Worm (Caenorhabditis elegans) whole organism, L3 larva: ENCODE data around the gene fbxb-60.

Experiments used
- aly-2 ChIP-seq: fragments of 150-350 bp; optimal IDR thresholded peaks from 2 replicates; lab custom pipeline; 2014; ENCODE audit warnings: missing biosample characterization, missing genetic modification characterization
- ama-1 ChIP-seq: fragments of 150-350 bp; optimal IDR thresholded peaks from 2 replicates; lab custom pipeline; 2018
- ceh-28 ChIP-seq: fragments of 150-350 bp; optimal IDR thresholded peaks from 2 replicates; lab custom pipeline; 2014; ENCODE audit warnings: missing biosample characterization, missing genetic modification reagents, missing genetic modification characterization
- egl-27 ChIP-seq: sonication (generic microtip); optimal IDR thresholded peaks from 4 replicates; lab custom pipeline; 2017; ENCODE audit warnings: missing biosample characterization, missing genetic modification reagents, missing genetic modification characterization
- egl-5 ChIP-seq: fragments of 150-350 bp; optimal IDR thresholded peaks from 2 replicates; lab custom pipeline; 2017; ENCODE audit warnings: missing biosample characterization, missing genetic modification reagents, missing genetic modification characterization, inconsistent platforms
- elt-1 ChIP-seq: fragments of 150-350 bp; optimal IDR thresholded peaks from 2 replicates; lab custom pipeline; 2014; ENCODE audit warnings: missing biosample characterization, missing genetic modification characterization
- elt-3 ChIP-seq, 3 experiments: fragments of 150-350 bp in 1 of 3; sonication (generic microtip) in 2 of 3; optimal IDR thresholded peaks; 2 replicates in 2 of 3; 4 replicates in 1 of 3; lab custom pipeline; 2014 to 2017; ENCODE audit warnings: missing biosample characterization in 3 of 3, missing genetic modification characterization in 3 of 3
- fkh-2 ChIP-seq: fragments of 150-350 bp; optimal IDR thresholded peaks from 2 replicates; lab custom pipeline; 2014; ENCODE audit warnings: missing biosample characterization, missing genetic modification reagents, missing genetic modification characterization
- fos-1 ChIP-seq: fragments of 150-350 bp; optimal IDR thresholded peaks from 2 replicates; lab custom pipeline; 2014; ENCODE audit warnings: missing biosample characterization, missing genetic modification characterization
- hmg-11 ChIP-seq: sonication (generic microtip); optimal IDR thresholded peaks from 2 replicates; lab custom pipeline; 2016; ENCODE audit warnings: missing genetic modification characterization, missing compliant biosample characterization
- nfya-1 ChIP-seq: sonication (generic microtip); optimal IDR thresholded peaks from 2 replicates; lab custom pipeline; 2017; ENCODE audit warnings: missing genetic modification characterization, mild to moderate bottlenecking, missing compliant biosample characterization, antibody characterized with exemption, moderate library complexity; ENCODE audit not compliant: insufficient read depth
- nhr-25 ChIP-seq: sonication (generic microtip); optimal IDR thresholded peaks from 2 replicates; lab custom pipeline; 2017; ENCODE audit warnings: missing biosample characterization, missing genetic modification characterization
- pqm-1 ChIP-seq: fragments of 150-350 bp; optimal IDR thresholded peaks from 2 replicates; lab custom pipeline; 2017; ENCODE audit warnings: missing biosample characterization, missing genetic modification characterization, inconsistent platforms
- sea-2 ChIP-seq: fragments of 150-350 bp; sonication (generic microtip); optimal IDR thresholded peaks from 4 replicates; lab custom pipeline; 2014; ENCODE audit warnings: missing biosample characterization, missing genetic modification reagents, missing genetic modification characterization
- unc-39 ChIP-seq: sonication (generic microtip); optimal IDR thresholded peaks from 4 replicates; lab custom pipeline; 2017; ENCODE audit warnings: missing biosample characterization, missing genetic modification characterization
- unc-62 ChIP-seq: fragments of 150-350 bp; sonication (generic microtip); optimal IDR thresholded peaks from 4 replicates; lab custom pipeline; 2014; ENCODE audit warnings: missing biosample characterization, missing genetic modification reagents, missing genetic modification characterization
- zag-1 ChIP-seq: fragments of 150-350 bp; optimal IDR thresholded peaks from 2 replicates; lab custom pipeline; 2014; ENCODE audit warnings: missing biosample characterization, missing genetic modification characterization
- ztf-4 ChIP-seq: fragments of 150-350 bp; optimal IDR thresholded peaks from 2 replicates; lab custom pipeline; 2014; ENCODE audit warnings: missing biosample characterization, missing genetic modification characterization

Gene fbxb-60

DNA sequence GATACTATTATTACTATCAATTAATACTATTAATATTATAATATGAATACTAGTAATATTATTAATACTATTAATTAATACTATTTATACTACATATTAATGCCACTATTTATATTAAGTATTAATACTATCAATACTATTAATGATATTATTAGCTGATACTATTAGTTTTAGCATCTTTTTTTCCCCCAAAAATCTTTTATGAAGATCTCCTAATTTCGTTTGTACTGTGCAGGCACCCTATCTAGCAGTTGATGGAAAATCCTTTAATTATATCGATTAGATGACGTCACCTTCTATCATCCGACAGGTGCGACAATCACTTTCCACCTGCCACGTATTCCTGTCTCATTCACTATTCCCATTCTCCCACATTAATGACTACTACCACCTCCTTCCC, 31.7 kb downstream of the fbxb-60 start, which contains the start of gene fbxb-65:
fbxb-65 (plus strand) TSS at position 301 of the 400 bp plus-strand sequence.
- TF ChIP-seq fkh-2 (no peak), aly-2 (tag; lab: Kevin White, UChicago) (no peak), egl-27 (tag; lab: Kevin White, UChicago) (no peak), ceh-28 (tag; lab: Kevin White, UChicago) (no peak), elt-1 (no peak), egl-5 (tag; lab: Kevin White, UChicago) (no peak), unc-62 (GFP tag; lab: Kevin White, UChicago) (no peak), sea-2 (GFP tag; lab: Kevin White, UChicago) (no peak), hmg-11 (tag; lab: Kevin White, UChicago) (no peak), fos-1 (tag; lab: Kevin White, UChicago) (no peak), nfya-1 (tag; lab: Kevin White, UChicago) (no peak), unc-39 (tag; lab: Kevin White, UChicago) (no peak), ztf-4 (no peak), nhr-25 (tag; lab: Kevin White, UChicago) (no peak), ama-1 (lab: Kevin White, UChicago) (no peak), elt-3 (tag; optimal IDR thresholded peaks at IDR 0.05; lab: Kevin White, UChicago) (no peak)

DNA sequence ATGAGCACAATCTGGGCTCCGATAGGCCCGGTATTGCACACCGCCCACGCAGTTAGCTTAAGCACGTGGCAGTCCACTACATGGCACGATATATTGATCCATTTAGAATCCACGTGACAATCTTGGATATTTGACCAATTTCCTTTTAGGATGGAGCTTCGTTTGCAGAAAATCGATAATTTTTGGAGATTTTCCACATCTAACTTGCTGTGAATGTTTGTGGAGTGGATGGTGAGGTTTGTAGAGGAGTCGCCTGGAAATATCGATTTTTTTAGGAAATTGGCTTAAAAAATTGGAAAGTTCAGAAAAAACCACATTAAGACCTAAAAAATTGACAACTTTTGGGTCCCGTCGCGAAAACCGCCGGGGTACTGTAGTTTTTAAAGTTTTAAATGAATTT, 39.7 kb downstream of the fbxb-60 start:
- no peak for TF ChIP-seq pqm-1 (tag; lab: Kevin White, UChicago)
- no peak for TF ChIP-seq unc-39 (tag; lab: Kevin White, UChicago)
- no peak for TF ChIP-seq zag-1 (tag; lab: Kevin White, UChicago)
- peak; percentile 20 for TF ChIP-seq ceh-28 (tag; lab: Kevin White, UChicago)
